Fruit fly (Drosophila melanogaster) whole organism, embryonic: ENCODE measurements around the gene CG11454.

ENCODE experiments used
- ATbp ChIP-seq: fragments of 200-800 bp; sonication (Bioruptor generic); optimal IDR thresholded peaks from 2 replicates; lab custom pipeline; 2017; ENCODE audit warnings: missing biosample characterization, mild to moderate bottlenecking, missing genetic modification characterization, missing genetic modification reagents
- Atf6 ChIP-seq: fragments of 200-800 bp; sonication (Bioruptor generic); IDR thresholded peaks from 2 replicates; pipeline ENCODE4 v1.3.6; 2022; ENCODE audit warnings: missing biosample characterization, missing genetic modification characterization
- B-H2 ChIP-seq: fragments of 200-800 bp; sonication (Bioruptor generic); optimal IDR thresholded peaks from 2 replicates; lab custom pipeline; 2018; ENCODE audit warnings: missing biosample characterization, mild to moderate bottlenecking, missing genetic modification characterization
- Bgb ChIP-seq: fragments of 200-800 bp; sonication (Bioruptor generic); IDR thresholded peaks from 2 replicates; pipeline ENCODE4 v1.3.6; 2022; ENCODE audit warnings: missing biosample characterization, missing genetic modification characterization; ENCODE audit not compliant: partially characterized antibody
- Blimp-1 ChIP-seq: fragments of 200-800 bp; sonication (Bioruptor generic); optimal IDR thresholded peaks from 3 replicates; lab custom pipeline; 2018; ENCODE audit warnings: missing biosample characterization, missing genetic modification characterization, mild to moderate bottlenecking, moderate library complexity, missing genetic modification reagents
- CG1024 ChIP-seq: fragments of 200-800 bp; sonication (Bioruptor generic); IDR thresholded peaks from 2 replicates; pipeline ENCODE4 v1.3.6; 2022; ENCODE audit warnings: missing biosample characterization, missing genetic modification characterization
- CG10543 ChIP-seq: fragments of 200-800 bp; sonication (Bioruptor generic); optimal IDR thresholded peaks from 3 replicates; lab custom pipeline; 2017; ENCODE audit warnings: missing biosample characterization, mild to moderate bottlenecking, missing genetic modification characterization, moderate library complexity
- CG10959 ChIP-seq: fragments of 200-800 bp; sonication (Bioruptor generic); IDR thresholded peaks from 2 replicates; pipeline ENCODE4 v1.3.6; 2022; ENCODE audit warnings: missing biosample characterization, missing genetic modification characterization
- CG11695 ChIP-seq: fragments of 200-800 bp; sonication (Bioruptor generic); IDR thresholded peaks from 3 replicates; pipeline ENCODE4 v1.3.6; 2022; ENCODE audit warnings: missing biosample characterization, missing genetic modification characterization
- CG12769 ChIP-seq: fragments of 200-800 bp; sonication (Bioruptor generic); optimal IDR thresholded peaks from 2 replicates; lab custom pipeline; 2019; ENCODE audit warnings: missing biosample characterization, mild to moderate bottlenecking, missing genetic modification characterization, moderate library complexity
- CG13775 ChIP-seq: fragments of 200-800 bp; sonication (Bioruptor generic); optimal IDR thresholded peaks from 3 replicates; lab custom pipeline; 2017; ENCODE audit warnings: missing biosample characterization, mild to moderate bottlenecking, missing genetic modification characterization
- CG14014 ChIP-seq: fragments of 200-800 bp; sonication (Bioruptor generic); IDR thresholded peaks from 2 replicates; pipeline ENCODE4 v1.3.6; 2022; ENCODE audit warnings: missing biosample characterization, missing genetic modification characterization
- CG1603 ChIP-seq: fragments of 200-800 bp; sonication (Bioruptor generic); optimal IDR thresholded peaks from 2 replicates; lab custom pipeline; 2019; ENCODE audit warnings: missing biosample characterization, mild to moderate bottlenecking, missing genetic modification characterization, moderate library complexity
- CG16863 ChIP-seq: fragments of 200-800 bp; sonication (Bioruptor generic); optimal IDR thresholded peaks from 3 replicates; lab custom pipeline; 2016; ENCODE audit warnings: missing biosample characterization, missing genetic modification characterization
- CG17829 ChIP-seq: fragments of 200-800 bp; optimal IDR thresholded peaks from 2 replicates; lab custom pipeline; 2019; ENCODE audit warnings: missing biosample characterization, mild to moderate bottlenecking, missing genetic modification characterization, moderate library complexity
- CG18262 ChIP-seq: fragments of 200-800 bp; optimal IDR thresholded peaks from 3 replicates; lab custom pipeline; 2019; ENCODE audit warnings: missing biosample characterization, mild to moderate bottlenecking, missing genetic modification characterization, moderate library complexity
- CG3163 ChIP-seq: fragments of 200-800 bp; sonication (Bioruptor generic); optimal IDR thresholded peaks from 3 replicates; lab custom pipeline; 2016; ENCODE audit warnings: missing biosample characterization, missing genetic modification characterization
- CG3995 ChIP-seq: fragments of 200-800 bp; sonication (Bioruptor generic); optimal IDR thresholded peaks from 3 replicates; lab custom pipeline; 2016; ENCODE audit warnings: missing biosample characterization, missing genetic modification characterization
- CG42726 ChIP-seq: fragments of 200-800 bp; sonication (Bioruptor generic); IDR thresholded peaks from 2 replicates; pipeline ENCODE4 v1.3.6; 2022; ENCODE audit warnings: missing biosample characterization, missing genetic modification characterization; ENCODE audit not compliant: partially characterized antibody
- CG4820 ChIP-seq: fragments of 200-800 bp; sonication (Bioruptor generic); optimal IDR thresholded peaks from 3 replicates; lab custom pipeline; 2016; ENCODE audit warnings: missing biosample characterization, missing genetic modification characterization
- CG8290 ChIP-seq, 3 experiments: fragments of 200-800 bp; sonication (Bioruptor generic); optimal IDR thresholded peaks; 2 replicates each; lab custom pipeline; 2016 to 2019; ENCODE audit warnings: missing biosample characterization in 3 of 3, missing genetic modification characterization in 3 of 3, mild to moderate bottlenecking in 2 of 3, moderate library complexity in 1 of 3
- CG8765 ChIP-seq: fragments of 200-800 bp; sonication (Bioruptor generic); IDR thresholded peaks from 2 replicates; pipeline ENCODE4 v1.3.6; 2022; ENCODE audit warnings: missing biosample characterization, missing genetic modification characterization
- Hr78 ChIP-seq, 2 experiments: fragments of 200-800 bp in 1 of 2; fragments of >200 bp in 1 of 2; sonication (Bioruptor generic) in 1 of 2; optimal IDR thresholded peaks; 2 replicates each; lab custom pipeline; 2017 to 2019; ENCODE audit warnings: missing biosample characterization in 2 of 2, missing genetic modification characterization in 2 of 2, mild to moderate bottlenecking in 1 of 2, moderate library complexity in 1 of 2
- NC2α ChIP-seq: fragments of 200-800 bp; sonication (Bioruptor generic); optimal IDR thresholded peaks from 2 replicates; lab custom pipeline; 2016; ENCODE audit warnings: missing biosample characterization, missing genetic modification characterization
- Vsx1 ChIP-seq: fragments of 200-800 bp; sonication (Bioruptor generic); optimal IDR thresholded peaks from 2 replicates; lab custom pipeline; 2017; ENCODE audit warnings: missing biosample characterization, mild to moderate bottlenecking, missing genetic modification characterization, missing genetic modification reagents
- YL-1 ChIP-seq: fragments of 200-800 bp; sonication (Bioruptor generic); optimal IDR thresholded peaks from 3 replicates; lab custom pipeline; 2017; ENCODE audit warnings: missing biosample characterization, mild to moderate bottlenecking, missing genetic modification characterization
- chif ChIP-seq, 2 experiments: fragments of 200-800 bp; sonication (Bioruptor generic); optimal IDR thresholded peaks; 3 replicates each; lab custom pipeline; 2016; ENCODE audit warnings: missing biosample characterization in 2 of 2, missing genetic modification characterization in 2 of 2
- chinmo ChIP-seq: fragments of 200-800 bp; sonication (Bioruptor generic); IDR thresholded peaks from 4 replicates; pipeline ENCODE4 v1.3.6; 2022; ENCODE audit warnings: missing biosample characterization, missing genetic modification characterization; ENCODE audit not compliant: partially characterized antibody
- disco-r ChIP-seq: fragments of 200-800 bp; sonication (Bioruptor generic); optimal IDR thresholded peaks from 2 replicates; lab custom pipeline; 2016; ENCODE audit warnings: missing biosample characterization, missing genetic modification characterization
- dmrt99B ChIP-seq: fragments of 200-800 bp; sonication (Bioruptor generic); optimal IDR thresholded peaks from 2 replicates; lab custom pipeline; 2018; ENCODE audit warnings: missing biosample characterization, mild to moderate bottlenecking, missing genetic modification characterization, moderate library complexity
- dpn ChIP-seq, 2 experiments: fragments of 200-800 bp; sonication (Bioruptor generic); optimal IDR thresholded peaks; 3 replicates each; lab custom pipeline; 2016; ENCODE audit warnings: missing biosample characterization in 2 of 2, missing genetic modification characterization in 2 of 2
- fd3F ChIP-seq: fragments of 200-800 bp; sonication (Bioruptor generic); optimal IDR thresholded peaks from 2 replicates; lab custom pipeline; 2018; ENCODE audit warnings: missing biosample characterization, mild to moderate bottlenecking, missing genetic modification characterization, moderate library complexity
- fd96Cb ChIP-seq: fragments of 200-800 bp; sonication (Bioruptor generic); optimal IDR thresholded peaks from 2 replicates; lab custom pipeline; 2018; ENCODE audit warnings: missing biosample characterization, mild to moderate bottlenecking, missing genetic modification characterization, moderate library complexity
- ftz-f1 ChIP-seq: fragments of 200-800 bp; sonication (Bioruptor generic); optimal IDR thresholded peaks from 2 replicates; lab custom pipeline; 2016; ENCODE audit warnings: missing biosample characterization, missing genetic modification characterization
- hkb ChIP-seq, 2 experiments: fragments of 200-800 bp in 1 of 2; fragments of >200 bp in 1 of 2; sonication (Bioruptor generic) in 1 of 2; IDR thresholded peaks in 1 of 2; optimal IDR thresholded peaks in 1 of 2; 2 replicates each; pipeline versions ENCODE4 v1.3.6 to Lab custom; 2017 to 2022; ENCODE audit warnings: missing biosample characterization in 1 of 2, missing genetic modification characterization in 1 of 2
- lab ChIP-seq: fragments of 200-800 bp; sonication (Bioruptor generic); optimal IDR thresholded peaks from 3 replicates; lab custom pipeline; 2017; ENCODE audit warnings: missing biosample characterization, missing genetic modification characterization, mild to moderate bottlenecking, moderate library complexity, missing genetic modification reagents
- mld ChIP-seq: fragments of 200-800 bp; sonication (Bioruptor generic); IDR thresholded peaks from 3 replicates; pipeline ENCODE4 v1.3.6; 2022; ENCODE audit warnings: missing biosample characterization, missing genetic modification characterization; ENCODE audit not compliant: partially characterized antibody
- odd ChIP-seq: fragments of 200-800 bp; sonication (Bioruptor generic); optimal IDR thresholded peaks from 2 replicates; lab custom pipeline; 2017; ENCODE audit warnings: missing biosample characterization, mild to moderate bottlenecking, missing genetic modification characterization
- prd ChIP-seq, 3 experiments: fragments of >200 bp in 2 of 3; fragments of 200-800 bp in 1 of 3; sonication (Bioruptor generic) in 1 of 3; optimal IDR thresholded peaks in 2 of 3; IDR thresholded peaks in 1 of 3; 2 replicates in 2 of 3; 3 replicates in 1 of 3; pipeline versions ENCODE4 v1.3.6 to Lab custom; 2017 to 2022; ENCODE audit warnings: missing biosample characterization in 1 of 3, missing genetic modification characterization in 1 of 3
- sens ChIP-seq: fragments of 200-800 bp; sonication (Bioruptor generic); peaks from one replicate; lab custom pipeline; 2016; ENCODE audit warnings: missing biosample characterization, missing genetic modification characterization
- stc ChIP-seq: fragments of 200-800 bp; sonication (Bioruptor generic); IDR thresholded peaks from 2 replicates; pipeline ENCODE4 v1.3.6; 2022; ENCODE audit warnings: missing biosample characterization, missing genetic modification characterization
- sug ChIP-seq: fragments of 200-800 bp; optimal IDR thresholded peaks from 2 replicates; lab custom pipeline; 2019; ENCODE audit warnings: missing biosample characterization, mild to moderate bottlenecking, missing genetic modification characterization, moderate library complexity
- trh ChIP-seq: fragments of 200-800 bp; sonication (Bioruptor generic); optimal IDR thresholded peaks from 2 replicates; lab custom pipeline; 2016; ENCODE audit warnings: missing biosample characterization, missing genetic modification characterization
- unc-4 ChIP-seq: fragments of 200-800 bp; sonication (Bioruptor generic); IDR thresholded peaks from 2 replicates; pipeline ENCODE4 v1.3.6; 2022; ENCODE audit warnings: missing biosample characterization, missing genetic modification characterization; ENCODE audit not compliant: partially characterized antibody
- wek ChIP-seq: fragments of 200-800 bp; sonication (Bioruptor generic); optimal IDR thresholded peaks from 3 replicates; lab custom pipeline; 2018; ENCODE audit warnings: missing biosample characterization, mild to moderate bottlenecking, missing genetic modification characterization, moderate library complexity

The CG11454 gene

dm6 chr2L:131466-132270, 11.5 kb upstream of the CG11454 start, which contains the start of gene Gs1 (continued):
- TF ChIP-seq CG3163 (GFP tag; lab: Kevin White, UChicago) (no peak), CG10959 (GFP tag; lab: Robert Waterston, UW) (no peak), dmrt99B (peak; percentile 33), CG13775 (GFP tag; lab: Kevin White, UChicago) (no peak), mld (GFP tag; lab: Robert Waterston, UW) (no peak), CG3995 (GFP tag; lab: Kevin White, UChicago) (no peak), NC2α (GFP tag; lab: Kevin White, UChicago) (no peak), ftz-f1 (GFP tag; lab: Kevin White, UChicago) (peak; percentile 89), stc (GFP tag; lab: Robert Waterston, UW) (0 out of 2 replicates have a peak, but pooled peaks have one; percentile 18), sens (GFP tag; lab: Kevin White, UChicago) (peak; percentile 59), CG4820 (GFP tag; lab: Kevin White, UChicago) (no peak), chinmo (GFP tag; lab: Robert Waterston, UW) (peak; percentile 95; the same call in 3 of the 4 replicates), unc-4 (GFP tag; lab: Robert Waterston, UW) (peak; percentile 52), CG16863 (GFP tag; lab: Kevin White, UChicago) (peak; percentile 17), CG42726 (no peak), CG1603 (tag; lab: Kevin White, UChicago) (peak; percentile 0), dpn (GFP tag; optimal IDR thresholded peaks at IDR 0.05; lab: Kevin White, UChicago) (peak; percentile 7 to 29), odd (peak; percentile 4), CG1024 (GFP tag; lab: Robert Waterston, UW) (no peak), hkb (optimal IDR thresholded peaks at IDR 0.05; lab: Kevin White, UChicago) (no peak), hkb (GFP tag; IDR thresholded peaks at IDR 0.05; lab: Robert Waterston, UW) (peak; percentile 49; the same call in 1 of the 2 replicates), sug (tag; lab: Kevin White, UChicago) (peak; percentile 84), CG8765 (GFP tag; lab: Robert Waterston, UW) (no peak), CG18262 (tag; lab: Kevin White, UChicago) (no peak), CG10543 (GFP tag; lab: Kevin White, UChicago) (peak; percentile 89), Atf6 (GFP tag; lab: Robert Waterston, UW) (peak; percentile 64; the same call in 1 of the 2 replicates), Vsx1 (GFP tag; lab: Kevin White, UChicago) (peak; percentile 52), chif (GFP tag; optimal IDR thresholded peaks at IDR 0.05; lab: Kevin White, UChicago) (no peak), prd (optimal IDR thresholded peaks at IDR 0.05; lab: Kevin White, UChicago) (no peak), prd (GFP tag; IDR thresholded peaks at IDR 0.05; lab: Robert Waterston, UW) (no peak), CG14014 (0 out of 2 replicates have a peak, but pooled peaks have one; percentile 29), disco-r (GFP tag; lab: Kevin White, UChicago) (no peak), CG17829 (peak; percentile 39), CG12769 (tag; lab: Kevin White, UChicago) (peak; percentile 77), wek (GFP tag; lab: Kevin White, UChicago) (no peak), fd3F (GFP tag; lab: Kevin White, UChicago) (no peak), Hr78 (GFP tag; optimal IDR thresholded peaks at IDR 0.05; lab: Kevin White, UChicago) (peak in 1 of 2 experiments; percentile 24), fd96Cb (tag; lab: Kevin White, UChicago) (no peak), CG11695 (0 out of 3 replicates have a peak, but pooled peaks have one; percentile 40), CG8290 (GFP tag; optimal IDR thresholded peaks at IDR 0.05; lab: Kevin White, UChicago) (no peak), CG8290 (tag; optimal IDR thresholded peaks at IDR 0.05; lab: Kevin White, UChicago) (peak; percentile 8 to 65), trh (GFP tag; lab: Kevin White, UChicago) (no peak), Blimp-1 (GFP tag; lab: Kevin White, UChicago) (peak; percentile 87), YL-1 (peak; percentile 36), Bgb (peak; percentile 50; the same call in 1 of the 2 replicates), B-H2 (GFP tag; lab: Kevin White, UChicago) (peak; percentile 72), ATbp (GFP tag; lab: Kevin White, UChicago) (peak; percentile 38), lab (peak; percentile 81)
